Fruit fly (Drosophila melanogaster) S2 (cell line): ENCODE measurements around the gene Rbbp5.
A peak's percentile ranks its signal among the peaks of the same experiment; 100 is the strongest.

Experiments used
- CG8478 ChIP-seq: fragments of >200 bp; optimal IDR thresholded peaks from 2 replicates; lab custom pipeline; 2018
- CTCF ChIP-seq, 2 experiments: fragments of >200 bp; optimal IDR thresholded peaks; 2 replicates each; lab custom pipeline; 2018

The Rbbp5 gene

DNA sequence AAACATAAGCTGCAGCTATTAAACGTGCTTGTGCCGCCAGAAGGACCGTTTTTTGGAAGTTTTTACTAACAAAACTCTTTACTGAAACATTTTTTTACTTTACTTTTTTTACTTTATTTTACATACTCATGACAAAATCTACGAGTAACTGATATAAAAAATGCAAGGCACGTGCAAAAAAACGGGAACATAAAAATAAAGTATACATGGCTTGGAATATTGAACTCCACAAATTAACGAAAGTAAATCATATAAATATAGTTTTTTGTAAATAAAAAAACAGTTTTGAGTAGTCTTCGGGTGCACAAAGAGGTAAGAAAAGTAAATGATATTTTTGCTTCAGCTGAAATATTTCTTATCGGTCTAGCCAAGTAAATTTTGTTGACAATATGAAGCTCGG is 27.1 kb downstream of the Rbbp5 start, which contains the start of gene Spn77Bb:
Gene Spn77Bb, plus strand, starts transcription at position 301 of the 400 bp plus-strand sequence.
- TF ChIP-seq CG8478 (lab: Kevin White, UChicago) = no peak
- TF ChIP-seq CTCF (optimal IDR thresholded peaks at IDR 0.05; lab: Kevin White, UChicago) = no peak

DNA sequence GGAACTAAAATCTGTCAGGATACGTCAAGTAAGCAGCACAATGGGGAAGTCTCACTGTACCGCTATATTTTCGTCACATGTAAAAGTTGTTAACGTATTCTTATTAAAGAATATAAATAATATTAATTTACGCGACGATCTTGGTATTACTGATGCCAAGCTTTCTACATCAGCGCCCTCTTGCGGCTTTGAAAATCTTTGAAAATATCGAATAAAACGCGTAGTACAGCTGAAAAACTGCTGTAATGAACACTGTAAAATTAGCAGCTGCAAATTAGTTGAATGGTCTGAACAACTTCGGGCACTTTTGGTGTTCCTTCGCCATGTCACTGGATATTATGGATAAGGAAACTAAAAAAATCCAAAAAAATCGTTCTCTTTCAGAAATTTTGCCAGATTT is 27.7 kb downstream of the Rbbp5 start:
- TF ChIP-seq CTCF (optimal IDR thresholded peaks at IDR 0.05; lab: Kevin White, UChicago) (peak; percentile 50 to 78), CG8478 (lab: Kevin White, UChicago) (no peak)

DNA sequence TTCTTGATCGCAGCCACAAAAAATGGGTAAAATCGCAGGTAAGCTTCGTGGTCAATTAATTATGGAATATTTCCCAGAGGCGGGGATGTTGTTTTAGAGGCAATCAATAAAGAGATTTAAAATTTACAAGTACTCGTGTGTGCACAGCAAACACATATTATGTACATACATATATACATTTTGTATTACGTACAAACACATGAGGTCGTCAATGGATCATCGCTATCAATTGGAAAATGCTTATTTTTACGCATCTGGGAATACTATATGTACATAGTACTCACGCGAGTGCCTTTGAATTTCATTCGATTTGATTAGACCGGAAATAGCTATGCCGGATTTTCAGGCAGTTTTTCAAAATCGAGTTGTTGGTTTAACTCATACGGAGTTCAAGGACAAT is 30.0 kb downstream of the Rbbp5 start:
- TF ChIP-seq CG8478 (lab: Kevin White, UChicago) (no peak), CTCF (optimal IDR thresholded peaks at IDR 0.05; lab: Kevin White, UChicago) (no peak)

dm6 chr3L:20316956-20317589 is 30.7 kb downstream of the Rbbp5 start, which contains the start of gene Spn77Ba:
Gene Spn77Ba (plus strand): TSS chr3L:20317190.
- TF ChIP-seq CTCF (optimal IDR thresholded peaks at IDR 0.05; lab: Kevin White, UChicago) = no peak
- TF ChIP-seq CG8478 (lab: Kevin White, UChicago) = no peak

DNA sequence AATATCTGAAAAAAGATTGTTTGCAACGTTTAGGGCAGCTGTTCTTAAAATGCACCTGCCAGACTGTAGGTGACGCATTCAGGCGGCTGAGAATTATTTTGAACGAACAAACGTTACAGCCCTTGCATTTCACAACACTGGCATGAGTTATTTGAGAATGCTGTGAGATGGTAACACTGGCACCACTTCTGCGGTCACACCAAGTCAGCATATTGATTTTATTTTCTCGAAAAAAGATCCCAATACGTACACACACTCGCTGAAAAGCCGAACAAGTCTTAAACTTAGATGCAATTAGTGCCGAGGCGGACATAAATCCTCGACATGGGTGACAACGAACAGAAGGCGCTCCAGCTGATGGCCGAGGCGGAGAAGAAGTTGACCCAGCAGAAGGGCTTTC is 34.3 kb downstream of the Rbbp5 start, which contains the start of gene alphaSnap:
Gene alphaSnap, plus strand, starts transcription at position 164 of the 400 bp plus-strand sequence.
- TF ChIP-seq CG8478 (lab: Kevin White, UChicago) = no peak
- peak; percentile 54 to 59 for TF ChIP-seq CTCF (optimal IDR thresholded peaks at IDR 0.05; lab: Kevin White, UChicago)

DNA sequence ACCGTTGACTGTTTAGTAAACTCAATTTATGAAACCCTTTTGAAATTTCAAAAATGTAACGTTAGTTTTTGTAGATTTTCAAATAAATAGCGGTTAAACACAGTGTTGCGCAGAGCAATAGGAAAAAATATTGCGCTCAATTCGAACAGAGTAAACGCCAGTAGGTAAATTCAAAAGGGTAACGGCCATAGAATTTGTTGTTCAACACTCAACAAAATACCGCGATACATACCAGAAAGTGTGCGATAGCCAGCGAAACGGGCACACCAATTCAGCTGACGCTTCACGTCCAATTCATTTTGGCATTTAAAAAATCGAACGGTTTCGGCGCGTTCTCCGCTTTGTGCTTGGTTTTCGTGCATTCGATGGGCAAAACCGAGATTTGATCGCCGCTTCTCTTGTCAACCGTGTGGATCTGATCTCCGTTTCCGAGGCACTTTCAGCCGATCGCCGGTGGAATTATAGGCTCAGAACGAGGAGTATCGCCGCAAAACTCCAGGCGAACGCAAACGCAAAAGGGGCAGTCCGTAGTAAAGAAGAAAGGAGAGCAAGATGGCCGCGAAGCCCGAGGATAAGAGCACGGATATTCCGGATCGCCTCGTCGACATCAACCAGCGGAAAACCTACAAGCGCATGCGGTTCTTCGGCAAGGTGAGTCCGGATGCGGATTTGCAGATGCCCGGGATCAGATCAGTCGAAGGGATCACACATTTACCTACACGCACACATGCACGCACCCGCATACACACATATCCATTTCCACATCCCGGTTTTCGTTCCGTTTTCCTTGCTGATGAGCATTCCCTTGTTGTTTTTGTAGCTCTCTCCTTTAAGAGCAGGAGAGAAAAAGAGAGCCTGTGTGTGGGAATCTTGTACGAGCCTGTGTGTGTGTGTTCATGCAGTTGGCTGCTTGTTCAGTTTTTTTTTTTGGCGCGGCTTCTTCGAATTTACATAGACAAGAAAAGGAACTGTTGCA is 37.7 kb downstream of the Rbbp5 start:
- peak; percentile 38 to 43 for TF ChIP-seq CTCF (optimal IDR thresholded peaks at IDR 0.05; lab: Kevin White, UChicago)
- no peak for TF ChIP-seq CG8478 (lab: Kevin White, UChicago)

- TF ChIP-seq CTCF (optimal IDR thresholded peaks at IDR 0.05; lab: Kevin White, UChicago) (no peak), CG8478 (lab: Kevin White, UChicago) (no peak)
These were observed 38.4 kb downstream of the Rbbp5 start, which contains the start of gene polo for dm6 chr3L:20309354-20309753. Gene polo (plus strand): TSS chr3L:20309654.

- TF ChIP-seq CG8478 (lab: Kevin White, UChicago) = no peak
- no peak for TF ChIP-seq CTCF (optimal IDR thresholded peaks at IDR 0.05; lab: Kevin White, UChicago)
These were observed 41.6 kb downstream of the Rbbp5 start, which contains the start of gene CG32225 for dm6 chr3L:20306142-20306541. Gene CG32225 (minus strand): TSS chr3L:20306283.

dm6 chr3L:20302081-20302630 is 45.6 kb downstream of the Rbbp5 start, which contains the start of gene Pex23:
Gene Pex23 (minus strand): TSS chr3L:20302141.
- TF ChIP-seq CTCF (optimal IDR thresholded peaks at IDR 0.05; lab: Kevin White, UChicago) (peak in 1 of 2 experiments; percentile 38), CG8478 (lab: Kevin White, UChicago) (no peak)

dm6 chr3L:20299110-20299509 is 48.6 kb downstream of the Rbbp5 start, which contains the start of gene SCCRO4:
Gene SCCRO4 (plus strand): TSS chr3L:20299410.
- no peak for TF ChIP-seq CTCF (optimal IDR thresholded peaks at IDR 0.05; lab: Kevin White, UChicago)
- no peak for TF ChIP-seq CG8478 (lab: Kevin White, UChicago)

DNA sequence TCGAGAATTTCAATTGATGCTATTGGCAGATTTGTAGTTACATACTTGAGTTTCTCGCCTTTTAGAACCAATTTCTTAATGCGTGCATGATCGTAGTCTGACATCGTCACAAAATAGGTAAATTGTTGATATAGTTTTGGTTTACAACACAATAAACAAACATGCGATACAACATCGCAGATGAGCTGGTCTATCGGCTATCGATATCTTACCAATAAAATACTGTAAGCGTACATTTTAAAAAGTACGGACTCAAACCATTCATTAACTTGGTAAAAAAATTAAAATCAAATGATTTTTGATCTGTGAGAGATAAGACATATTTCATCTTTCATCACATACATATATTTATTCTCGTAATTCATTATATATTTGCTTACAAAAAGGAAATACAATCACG is 50.9 kb downstream of the Rbbp5 start, which contains the start of gene FRG1:
Gene FRG1, minus strand, starts transcription at position 175 of the 400 bp plus-strand sequence.
- TF ChIP-seq CTCF (optimal IDR thresholded peaks at IDR 0.05; lab: Kevin White, UChicago) = no peak
